Worm (Caenorhabditis elegans) whole organism, L4/young adult: ENCODE results near the gene Y39A3B.7.

Source experiments
- W03F9.2 ChIP-seq: fragments of 150-350 bp; optimal IDR thresholded peaks from 2 replicates; lab custom pipeline; 2014; ENCODE audit warnings: missing biosample characterization, missing genetic modification characterization
- dao-5 ChIP-seq: sonication (generic microtip); optimal IDR thresholded peaks from 2 replicates; lab custom pipeline; 2016; ENCODE audit warnings: missing genotype, missing genetic modification characterization, moderate library complexity, missing compliant biosample characterization
- him-1 ChIP-seq: sonication (generic microtip); optimal IDR thresholded peaks from 2 replicates; lab custom pipeline; 2016; ENCODE audit warnings: missing genotype, missing genetic modification reagents, missing genetic modification characterization, missing compliant biosample characterization

- TF ChIP-seq W03F9.2 (tag; lab: Kevin White, UChicago) (no peak), him-1 (tag; lab: Kevin White, UChicago) (no peak), dao-5 (tag; lab: Kevin White, UChicago) (no peak)
Measured at ce11 chrIII:1969802-1970201, 15.0 kb downstream of the Y39A3B.7 start, which contains the start of gene moa-1.
